Worm (Caenorhabditis elegans): Measurements from ENCODE around the gene F53A2.3.

DNA sequence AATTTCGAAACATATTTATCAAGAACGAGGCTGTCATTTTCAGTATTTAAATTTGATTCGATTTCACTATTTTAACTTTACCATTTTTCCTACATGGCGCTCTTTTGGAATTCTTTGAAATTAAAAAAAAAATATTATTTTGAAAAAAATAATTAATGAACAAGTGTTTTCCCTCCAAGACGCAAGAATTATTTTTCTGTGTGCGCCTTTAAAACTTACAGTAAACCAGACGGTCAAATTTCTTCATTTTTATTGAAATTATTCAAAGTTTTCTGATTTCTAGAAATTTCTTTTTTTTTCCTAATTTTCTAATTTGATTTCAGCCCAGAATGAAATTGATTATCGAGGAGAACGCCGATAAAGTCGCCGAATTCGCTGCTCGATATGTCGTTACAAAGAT lies 49.5 kb upstream of the F53A2.3 start, which contains the start of gene T03F6.3:
- TF ChIP-seq M03D4.4 (tag; optimal IDR thresholded peaks at IDR 0.05) = no peak
- no peak for TF ChIP-seq unc-62 (GFP tag; optimal IDR thresholded peaks at IDR 0.05)
- no peak for TF ChIP-seq lsy-2 (tag; optimal IDR thresholded peaks at IDR 0.05)
- TF ChIP-seq ztf-11 (tag; optimal IDR thresholded peaks at IDR 0.05) = no peak
- TF ChIP-seq mls-2 (tag; optimal IDR thresholded peaks at IDR 0.05) = no peak
- TF ChIP-seq ceh-39 (tag; optimal IDR thresholded peaks at IDR 0.05) = no peak
- no peak for TF ChIP-seq snpc-4 (tag; optimal IDR thresholded peaks at IDR 0.05)
- no peak for TF ChIP-seq sptf-1 (tag; optimal IDR thresholded peaks at IDR 0.05)
- no peak for TF ChIP-seq bed-3 (GFP tag; optimal IDR thresholded peaks at IDR 0.05)
- no peak for TF ChIP-seq hlh-1 (tag; optimal IDR thresholded peaks at IDR 0.05)
- no peak for TF ChIP-seq sem-2 (GFP tag; optimal IDR thresholded peaks at IDR 0.05)
- no peak for TF ChIP-seq nhr-76 (tag; optimal IDR thresholded peaks at IDR 0.05)

All from whole organism, mixed stage, embryonic.